Worm (Caenorhabditis elegans): Measurements from ENCODE around the gene fbxa-32.

DNA sequence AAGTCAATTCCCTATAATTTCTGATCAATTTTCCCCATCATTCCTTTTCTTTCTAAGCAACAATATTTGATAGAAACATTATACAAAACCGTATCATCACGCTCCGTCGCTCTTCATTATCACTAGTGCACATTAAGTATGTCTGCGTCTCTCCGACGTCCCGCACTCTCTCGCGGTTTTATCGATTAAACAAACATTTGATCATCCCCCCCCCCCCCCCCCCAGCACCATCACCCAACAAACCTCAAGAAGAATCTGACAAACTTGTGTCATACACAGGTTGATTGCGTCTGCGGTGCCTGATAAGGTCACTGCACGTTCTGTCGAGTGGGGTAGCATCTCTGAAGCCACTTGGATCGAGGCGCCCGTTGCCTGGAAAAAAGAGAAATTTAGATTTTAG is 49.0 kb downstream of the fbxa-32 start:
- no peak for TF ChIP-seq egl-27 (tag; optimal IDR thresholded peaks at IDR 0.05)
- no peak for TF ChIP-seq R02D3.7 (tag; optimal IDR thresholded peaks at IDR 0.05)
- no peak for TF ChIP-seq unc-39 (tag; optimal IDR thresholded peaks at IDR 0.05)
- no peak for TF ChIP-seq lin-39 (tag; optimal IDR thresholded peaks at IDR 0.05)
- TF ChIP-seq ZK546.5 (tag; optimal IDR thresholded peaks at IDR 0.05) = no peak
- no peak for TF ChIP-seq snpc-4 (tag; optimal IDR thresholded peaks at IDR 0.05)
- no peak for TF ChIP-seq unc-62 (GFP tag; optimal IDR thresholded peaks at IDR 0.05)
- no peak for TF ChIP-seq gmeb-1 (tag; optimal IDR thresholded peaks at IDR 0.05)
- no peak for TF ChIP-seq ceh-82 (tag; optimal IDR thresholded peaks at IDR 0.05)
- no peak for TF ChIP-seq lin-13 (GFP tag; optimal IDR thresholded peaks at IDR 0.05)
- TF ChIP-seq nhr-77 (tag; optimal IDR thresholded peaks at IDR 0.05) = no peak
- no peak for TF ChIP-seq nhr-237 (tag; optimal IDR thresholded peaks at IDR 0.05)

All from whole organism, L2 larva.